Worm (Caenorhabditis elegans) whole organism, L3 larva: Measurements from ENCODE around the gene F58A4.1.

Experiments
- R02D3.7 ChIP-seq: fragments of 150-350 bp; optimal IDR thresholded peaks from 2 replicates; lab custom pipeline; 2014; ENCODE audit warnings: missing biosample characterization, missing genetic modification characterization
- ama-1 ChIP-seq: fragments of 150-350 bp; optimal IDR thresholded peaks from 2 replicates; lab custom pipeline; 2018
- ceh-28 ChIP-seq: fragments of 150-350 bp; optimal IDR thresholded peaks from 2 replicates; lab custom pipeline; 2014; ENCODE audit warnings: missing biosample characterization, missing genetic modification reagents, missing genetic modification characterization
- ceh-9 ChIP-seq: sonication (generic microtip); optimal IDR thresholded peaks from 2 replicates; lab custom pipeline; 2018; ENCODE audit warnings: missing biosample characterization, missing genetic modification characterization
- daf-12 ChIP-seq: fragments of 150-350 bp; optimal IDR thresholded peaks from 2 replicates; lab custom pipeline; 2014; ENCODE audit warnings: missing biosample characterization, missing genetic modification reagents, missing genetic modification characterization
- egl-5 ChIP-seq: fragments of 150-350 bp; optimal IDR thresholded peaks from 2 replicates; lab custom pipeline; 2017; ENCODE audit warnings: missing biosample characterization, missing genetic modification reagents, missing genetic modification characterization, inconsistent platforms
- elt-2 ChIP-seq: sonication (generic microtip); optimal IDR thresholded peaks from 2 replicates; lab custom pipeline; 2016; ENCODE audit warnings: missing genetic modification reagents, mild to moderate bottlenecking, missing genetic modification characterization, missing compliant biosample characterization
- elt-3 ChIP-seq, 3 experiments: fragments of 150-350 bp in 1 of 3; sonication (generic microtip) in 2 of 3; optimal IDR thresholded peaks; 2 replicates in 2 of 3; 4 replicates in 1 of 3; lab custom pipeline; 2014 to 2017; ENCODE audit warnings: missing biosample characterization in 3 of 3, missing genetic modification characterization in 3 of 3
- jun-1 ChIP-seq: fragments of 150-350 bp; optimal IDR thresholded peaks from 2 replicates; lab custom pipeline; 2014; ENCODE audit warnings: missing biosample characterization, missing genetic modification reagents, missing genetic modification characterization
- lin-15B ChIP-seq: fragments of 150-350 bp; optimal IDR thresholded peaks from 2 replicates; lab custom pipeline; 2014; ENCODE audit warnings: missing biosample characterization, missing genetic modification characterization
- nfya-1 ChIP-seq: sonication (generic microtip); optimal IDR thresholded peaks from 2 replicates; lab custom pipeline; 2017; ENCODE audit warnings: missing genetic modification characterization, mild to moderate bottlenecking, missing compliant biosample characterization, antibody characterized with exemption, moderate library complexity; ENCODE audit not compliant: insufficient read depth
- nhr-11 ChIP-seq: fragments of 150-350 bp; optimal IDR thresholded peaks from 2 replicates; lab custom pipeline; 2014; ENCODE audit warnings: missing biosample characterization, missing genetic modification characterization
- nhr-23 ChIP-seq: fragments of 150-350 bp; optimal IDR thresholded peaks from 2 replicates; lab custom pipeline; 2014; ENCODE audit warnings: missing biosample characterization, missing genetic modification reagents, missing genetic modification characterization
- nhr-25 ChIP-seq: sonication (generic microtip); optimal IDR thresholded peaks from 2 replicates; lab custom pipeline; 2017; ENCODE audit warnings: missing biosample characterization, missing genetic modification characterization
- nhr-28 ChIP-seq: fragments of 150-350 bp; optimal IDR thresholded peaks from 2 replicates; lab custom pipeline; 2014; ENCODE audit warnings: missing biosample characterization, missing genetic modification characterization
- nhr-43 ChIP-seq: sonication (generic microtip); optimal IDR thresholded peaks from 2 replicates; lab custom pipeline; 2016; ENCODE audit warnings: mild to moderate bottlenecking, missing genetic modification characterization, missing compliant biosample characterization; ENCODE audit not compliant: poor library complexity, severe bottlenecking
- nhr-77 ChIP-seq: fragments of 150-350 bp; optimal IDR thresholded peaks from 2 replicates; lab custom pipeline; 2014; ENCODE audit warnings: missing biosample characterization, missing genetic modification characterization
- pha-4 ChIP-seq: fragments of 150-350 bp; optimal IDR thresholded peaks from 2 replicates; lab custom pipeline; 2014; ENCODE audit warnings: missing biosample characterization, missing genetic modification reagents, missing genetic modification characterization
- pqm-1 ChIP-seq: fragments of 150-350 bp; optimal IDR thresholded peaks from 2 replicates; lab custom pipeline; 2017; ENCODE audit warnings: missing biosample characterization, missing genetic modification characterization, inconsistent platforms
- zag-1 ChIP-seq: fragments of 150-350 bp; optimal IDR thresholded peaks from 2 replicates; lab custom pipeline; 2014; ENCODE audit warnings: missing biosample characterization, missing genetic modification characterization

The F58A4.1 gene

ce11 chrIII:9638159-9638754 is 40.0 kb downstream of the F58A4.1 start:
- peak; percentile 94 for TF ChIP-seq elt-2 (tag; lab: Kevin White, UChicago)
- peak; percentile 9 for TF ChIP-seq pha-4 (tag; lab: Kevin White, UChicago)
- peak; percentile 97 for TF ChIP-seq pqm-1 (tag; lab: Kevin White, UChicago)
- TF ChIP-seq ceh-28 (tag; lab: Kevin White, UChicago), result no peak
- peak; percentile 6 for TF ChIP-seq jun-1 (tag; lab: Kevin White, UChicago)

ce11 chrIII:9639281-9640050 is 41.2 kb downstream of the F58A4.1 start:
- TF ChIP-seq ama-1 (no peak), lin-15B (no peak), nhr-11 (tag; lab: Kevin White, UChicago) (no peak), nhr-23 (tag; lab: Kevin White, UChicago) (peak; percentile 30), egl-5 (no peak), nfya-1 (tag; lab: Kevin White, UChicago) (no peak)

DNA sequence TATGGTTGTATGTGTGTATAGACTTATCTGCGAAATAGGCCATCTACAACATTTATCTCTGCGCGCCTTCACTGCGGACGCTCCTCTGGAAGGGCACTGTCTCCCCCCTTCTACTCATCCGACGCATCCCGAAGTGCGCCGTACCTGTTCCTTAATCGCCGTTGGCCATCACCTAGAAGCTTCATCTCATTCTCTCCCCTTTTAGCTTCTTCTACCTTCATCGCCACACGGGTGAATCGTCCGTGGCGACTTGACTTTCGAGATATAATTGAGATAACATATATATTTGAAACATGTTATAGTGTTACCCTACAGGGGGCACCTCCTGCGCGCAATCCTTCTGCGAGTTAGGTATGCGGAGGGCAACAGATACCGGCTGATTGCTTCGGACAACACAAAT is 43.8 kb downstream of the F58A4.1 start:
- peak; percentile 16 for TF ChIP-seq nhr-23 (tag; lab: Kevin White, UChicago)
- no peak for TF ChIP-seq zag-1 (tag; lab: Kevin White, UChicago)

DNA sequence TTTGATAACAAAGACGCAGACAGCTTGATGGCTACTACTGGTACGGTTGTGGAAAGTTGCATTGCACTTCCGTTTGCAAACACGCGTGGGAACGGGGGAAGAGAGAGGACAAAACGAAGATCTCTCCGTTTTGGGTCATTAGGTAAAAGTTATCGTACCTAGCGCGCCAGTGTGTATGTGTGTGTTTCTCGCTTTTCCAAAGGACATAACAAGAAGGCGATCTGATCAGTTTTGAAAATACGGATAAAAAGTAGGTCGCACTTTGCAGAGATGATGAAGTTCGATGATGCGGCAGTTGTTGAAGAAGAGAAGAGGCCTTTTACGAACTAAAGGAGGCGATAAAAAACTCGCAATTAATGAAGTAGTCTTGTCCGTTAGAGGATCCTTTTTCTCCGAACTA is 46.8 kb downstream of the F58A4.1 start:
- TF ChIP-seq nhr-77 (tag; lab: Kevin White, UChicago) (no peak), ceh-28 (tag; lab: Kevin White, UChicago) (no peak), R02D3.7 (tag; lab: Kevin White, UChicago) (no peak), elt-3 (tag; optimal IDR thresholded peaks at IDR 0.05; lab: Kevin White, UChicago) (peak in 1 of 3 experiments; percentile 66), nhr-23 (tag; lab: Kevin White, UChicago) (peak; percentile 59), elt-2 (tag; lab: Kevin White, UChicago) (no peak)

ce11 chrIII:9646440-9647021 is 48.3 kb downstream of the F58A4.1 start:
- no peak for TF ChIP-seq egl-5
- TF ChIP-seq nhr-28 (tag; lab: Kevin White, UChicago), result no peak
- TF ChIP-seq nhr-23 (tag; lab: Kevin White, UChicago), result peak; percentile 84
- TF ChIP-seq ceh-9 (tag; lab: Kevin White, UChicago), result no peak
- no peak for TF ChIP-seq jun-1 (tag; lab: Kevin White, UChicago)
- no peak for TF ChIP-seq zag-1 (tag; lab: Kevin White, UChicago)
- TF ChIP-seq nhr-25, result peak; percentile 10
- TF ChIP-seq nhr-43 (tag; lab: Kevin White, UChicago), result peak; percentile 66
- no peak for TF ChIP-seq daf-12 (tag; lab: Kevin White, UChicago)
